Worm (Caenorhabditis elegans) whole organism, late embryonic: Measurements from ENCODE around the gene clc-1.

Source experiments
- lin-11 ChIP-seq: fragments of 200-800 bp; sonication (Bioruptor generic); optimal IDR thresholded peaks from 2 replicates; lab custom pipeline; 2018; ENCODE audit warnings: mild to moderate bottlenecking, missing genetic modification characterization, missing compliant biosample characterization
- nhr-11 ChIP-seq: fragments of 150-350 bp; optimal IDR thresholded peaks from 2 replicates; lab custom pipeline; 2014; ENCODE audit warnings: missing biosample characterization, missing genetic modification characterization
- pha-4 ChIP-seq: fragments of 150-350 bp; optimal IDR thresholded peaks from 2 replicates; lab custom pipeline; 2018; ENCODE audit warnings: missing biosample characterization, missing genetic modification reagents, missing genetic modification characterization

DNA sequence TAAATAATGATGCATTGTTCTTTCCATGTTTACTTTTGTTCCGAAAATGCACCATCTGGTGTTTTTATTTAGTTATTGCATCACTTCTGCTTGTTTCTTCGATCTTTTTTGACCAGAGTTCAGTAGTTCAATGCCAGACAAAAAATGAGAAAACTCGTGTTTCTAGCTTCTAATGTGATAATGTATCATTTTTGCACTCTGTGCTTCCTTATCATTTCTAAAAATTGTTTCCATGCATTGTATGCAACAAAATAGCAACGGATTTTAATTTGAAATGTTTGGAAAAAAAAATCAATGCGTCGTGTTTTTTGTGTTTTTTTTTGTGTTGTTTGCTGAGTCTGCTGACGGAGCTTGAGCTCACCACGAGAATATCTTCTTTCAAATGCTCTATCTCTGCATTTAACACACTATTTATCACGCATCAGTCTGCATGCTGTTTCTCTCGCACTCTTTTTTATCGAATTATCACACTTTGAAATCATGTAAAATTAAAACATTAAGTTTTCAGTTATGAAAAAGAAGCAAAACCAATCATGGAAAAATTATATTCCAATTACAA, 33.0 kb downstream of the clc-1 start, which contains the start of gene sulp-7:
- TF ChIP-seq pha-4 (no peak), nhr-11 (tag; lab: Kevin White, UChicago) (no peak), lin-11 (no peak)
